Worm (Caenorhabditis elegans): ENCODE measurements around the gene cdk-5.

ce11 chrIII:13510753-13511152 is 44.6 kb upstream of the cdk-5 start:
- TF ChIP-seq him-1 (tag; optimal IDR thresholded peaks at IDR 0.05) (no peak), W03F9.2 (tag; optimal IDR thresholded peaks at IDR 0.05) (no peak)
